Fruit fly (Drosophila melanogaster): Measurements from ENCODE around the gene CG14411.
A peak's percentile ranks its signal among the peaks of the same experiment; 100 is the strongest.

CG14411 gene

dm6 chrX:14846116-14846614 is 13.7 kb downstream of the CG14411 start (continued):
- TF ChIP-seq Nf-YC (tag; optimal IDR thresholded peaks at IDR 0.05) (no peak), ken (GFP tag; IDR thresholded peaks at IDR 0.05) (no peak), ash1 (GFP tag; optimal IDR thresholded peaks at IDR 0.05) (no peak), CHES-1-like (GFP tag; optimal IDR thresholded peaks at IDR 0.05) (no peak), Dek (tag; optimal IDR thresholded peaks at IDR 0.05) (no peak), p53 (GFP tag; optimal IDR thresholded peaks at IDR 0.05) (no peak), CG33213 (GFP tag; optimal IDR thresholded peaks at IDR 0.05) (no peak), CG18476 (GFP tag; optimal IDR thresholded peaks at IDR 0.05) (no peak), da (GFP tag; optimal IDR thresholded peaks at IDR 0.05) (no peak), grau (tag; optimal IDR thresholded peaks at IDR 0.05) (peak; percentile 14), CG10543 (GFP tag; optimal IDR thresholded peaks at IDR 0.05) (no peak), CG6765 (GFP tag; optimal IDR thresholded peaks at IDR 0.05) (no peak), dysf (GFP tag; IDR thresholded peaks at IDR 0.05) (no peak), sim (GFP tag; IDR thresholded peaks at IDR 0.05) (no peak), yki (optimal IDR thresholded peaks at IDR 0.05) (no peak), CG5245 (GFP tag; optimal IDR thresholded peaks at IDR 0.05) (no peak), sens (GFP tag) (no peak), esg (GFP tag; conservative IDR thresholded peaks at IDR 0.05) (no peak), CG15696 (tag; optimal IDR thresholded peaks at IDR 0.05) (no peak), CG10462 (GFP tag; optimal IDR thresholded peaks at IDR 0.05) (no peak), CG7987 (GFP tag; optimal IDR thresholded peaks at IDR 0.05) (no peak), CG10431 (GFP tag; optimal IDR thresholded peaks at IDR 0.05) (no peak), Optix (GFP tag; IDR thresholded peaks at IDR 0.05) (no peak), CG4820 (GFP tag; optimal IDR thresholded peaks at IDR 0.05) (no peak), vfl (GFP tag; optimal IDR thresholded peaks at IDR 0.05) (no peak), BtbVII (GFP tag; optimal IDR thresholded peaks at IDR 0.05) (no peak), CG6254 (GFP tag; optimal IDR thresholded peaks at IDR 0.05) (no peak), C15 (GFP tag; IDR thresholded peaks at IDR 0.05) (no peak), CG13775 (GFP tag; optimal IDR thresholded peaks at IDR 0.05) (no peak), scrt (GFP tag; optimal IDR thresholded peaks at IDR 0.05) (no peak), org-1 (GFP tag; optimal IDR thresholded peaks at IDR 0.05) (no peak), grn (GFP tag; optimal IDR thresholded peaks at IDR 0.05) (no peak), CG6813 (GFP tag; optimal IDR thresholded peaks at IDR 0.05) (no peak), Ptx1 (GFP tag; IDR thresholded peaks at IDR 0.05) (no peak), tll (GFP tag; optimal IDR thresholded peaks at IDR 0.05) (no peak), CG13296 (GFP tag; optimal IDR thresholded peaks at IDR 0.05) (no peak), Lim3 (GFP tag; IDR thresholded peaks at IDR 0.05) (no peak), phol (tag; optimal IDR thresholded peaks at IDR 0.05) (peak; percentile 39), crol (GFP tag; IDR thresholded peaks at IDR 0.05) (no peak), CG17385 (GFP tag; optimal IDR thresholded peaks at IDR 0.05) (no peak), CG11695 (GFP tag; IDR thresholded peaks at IDR 0.05) (no peak), lov (optimal IDR thresholded peaks at IDR 0.05) (no peak), lov (GFP tag; IDR thresholded peaks at IDR 0.05) (no peak), Scr (GFP tag; IDR thresholded peaks at IDR 0.05; ENCODE audit: partially characterized antibody) (no peak), ase (GFP tag; IDR thresholded peaks at IDR 0.05) (no peak), CG4360 (GFP tag; IDR thresholded peaks at IDR 0.05) (no peak), abd-A (tag; optimal IDR thresholded peaks at IDR 0.05) (no peak), Neu2 (GFP tag; optimal IDR thresholded peaks at IDR 0.05; ENCODE audit: borderline replicate concordance) (no peak), ttk (GFP tag; IDR thresholded peaks at IDR 0.05) (no peak), Taf1 (GFP tag; IDR thresholded peaks at IDR 0.05) (no peak), Hr78 (GFP tag; optimal IDR thresholded peaks at IDR 0.05) (peak in 1 of 2 experiments; percentile 82), Ada2b (GFP tag; IDR thresholded peaks at IDR 0.05) (no peak), btn (GFP tag; optimal IDR thresholded peaks at IDR 0.05) (no peak)
